Worm (Caenorhabditis elegans): ENCODE results near the gene glb-29.

ce11 chrII:12039039-12039438, 30.2 kb downstream of the glb-29 start, which contains the start of gene tpi-1:
- TF ChIP-seq him-1 (tag; optimal IDR thresholded peaks at IDR 0.05) (no peak), W03F9.2 (tag; optimal IDR thresholded peaks at IDR 0.05) (no peak), dao-5 (tag; optimal IDR thresholded peaks at IDR 0.05) (no peak)
